Fruit fly (Drosophila melanogaster): ENCODE data around the gene Ugt303A1.

Gene Ugt303A1

dm6 chr3R:11219883-11220282 lies 44.6 kb downstream of the Ugt303A1 start, which contains the start of gene CG6689 (continued):
- TF ChIP-seq Doc2 (GFP tag; IDR thresholded peaks at IDR 0.05) (no peak), crp (GFP tag; optimal IDR thresholded peaks at IDR 0.05) (no peak), cwo (GFP tag; optimal IDR thresholded peaks at IDR 0.05) (no peak), unpg (GFP tag; optimal IDR thresholded peaks at IDR 0.05) (no peak), ems (GFP tag; optimal IDR thresholded peaks at IDR 0.05) (no peak), CG1832 (GFP tag; optimal IDR thresholded peaks at IDR 0.05) (no peak), CG14860 (GFP tag; IDR thresholded peaks at IDR 0.05; ENCODE audit: partially characterized antibody) (no peak), abd-A (tag; optimal IDR thresholded peaks at IDR 0.05) (no peak), nerfin-2 (GFP tag; IDR thresholded peaks at IDR 0.05; ENCODE audit: partially characterized antibody) (no peak), CG6654 (GFP tag; optimal IDR thresholded peaks at IDR 0.05) (no peak), MBD-R2 (GFP tag; IDR thresholded peaks at IDR 0.05) (peak; percentile 94), amos (GFP tag; IDR thresholded peaks at IDR 0.05; ENCODE audit: partially characterized antibody) (no peak), GATAe (GFP tag; conservative IDR thresholded peaks at IDR 0.05) (no peak), CG15011 (GFP tag; optimal IDR thresholded peaks at IDR 0.05) (no peak), ewg (GFP tag; optimal IDR thresholded peaks at IDR 0.05) (peak; percentile 37), Fer1 (GFP tag; optimal IDR thresholded peaks at IDR 0.05) (no peak), mam (GFP tag; optimal IDR thresholded peaks at IDR 0.05) (no peak), CG3995 (GFP tag; optimal IDR thresholded peaks at IDR 0.05) (no peak), gsb (GFP tag; IDR thresholded peaks at IDR 0.05) (no peak), CG15269 (tag; optimal IDR thresholded peaks at IDR 0.05) (no peak), ap (GFP tag; IDR thresholded peaks at IDR 0.05) (no peak), kah (GFP tag; optimal IDR thresholded peaks at IDR 0.05) (no peak), PHDP (tag; optimal IDR thresholded peaks at IDR 0.05) (no peak), CTCF (GFP tag; optimal IDR thresholded peaks at IDR 0.05) (peak; percentile 12), CG2889 (GFP tag; IDR thresholded peaks at IDR 0.05) (no peak), Ets97D (GFP tag; optimal IDR thresholded peaks at IDR 0.05) (peak; percentile 37), CG10959 (GFP tag; IDR thresholded peaks at IDR 0.05) (no peak), CG30403 (GFP tag; optimal IDR thresholded peaks at IDR 0.05) (no peak), CG6175 (GFP tag; IDR thresholded peaks at IDR 0.05) (no peak), twi (tag; optimal IDR thresholded peaks at IDR 0.05) (no peak), pita (GFP tag; optimal IDR thresholded peaks at IDR 0.05) (no peak), Side (GFP tag; optimal IDR thresholded peaks at IDR 0.05) (no peak), ac (GFP tag; optimal IDR thresholded peaks at IDR 0.05) (no peak), CG10274 (GFP tag; optimal IDR thresholded peaks at IDR 0.05) (no peak), CG15514 (GFP tag; optimal IDR thresholded peaks at IDR 0.05) (peak; percentile 33), vvl (GFP tag; IDR thresholded peaks at IDR 0.05) (peak; percentile 78), CG1529 (GFP tag; optimal IDR thresholded peaks at IDR 0.05) (no peak), CG17186 (GFP tag; optimal IDR thresholded peaks at IDR 0.05) (peak; percentile 92), CG7839 (tag; optimal IDR thresholded peaks at IDR 0.05) (no peak), gce (GFP tag; IDR thresholded peaks at IDR 0.05) (no peak), CG30431 (GFP tag; optimal IDR thresholded peaks at IDR 0.05) (no peak), CG14667 (GFP tag; IDR thresholded peaks at IDR 0.05) (no peak), sna (GFP tag; IDR thresholded peaks at IDR 0.05; ENCODE audit: partially characterized antibody) (no peak), Gug (GFP tag; IDR thresholded peaks at IDR 0.05) (no peak), kay (GFP tag; optimal IDR thresholded peaks at IDR 0.05) (no peak), CG6813 (GFP tag; optimal IDR thresholded peaks at IDR 0.05) (no peak), CG3726 (GFP tag; IDR thresholded peaks at IDR 0.05) (no peak), Stat92E (GFP tag; optimal IDR thresholded peaks at IDR 0.05) (no peak), HmgZ (tag; optimal IDR thresholded peaks at IDR 0.05) (peak; percentile 64), ab (GFP tag; optimal IDR thresholded peaks at IDR 0.05) (no peak), Nf-YB (GFP tag; optimal IDR thresholded peaks at IDR 0.05) (no peak)
